Fruit fly (Drosophila melanogaster) whole organism, wandering third instar larva: ENCODE results near the gene dnd.

ENCODE experiments used
- CG32264 ChIP-seq: fragments of 200-800 bp; sonication (Bioruptor generic); optimal IDR thresholded peaks from 2 replicates; lab custom pipeline; 2016; ENCODE audit warnings: missing biosample characterization, missing genetic modification characterization
- CrebA ChIP-seq: fragments of 200-800 bp; sonication (Bioruptor generic); optimal IDR thresholded peaks from 2 replicates; lab custom pipeline; 2016; ENCODE audit warnings: missing biosample characterization, mild to moderate bottlenecking, missing genetic modification characterization, borderline replicate concordance
- Dfd ChIP-seq: fragments of >200 bp; optimal IDR thresholded peaks from 2 replicates; lab custom pipeline; 2017; ENCODE audit warnings: missing biosample characterization, missing genetic modification characterization
- GATAd ChIP-seq: sonication (Bioruptor generic); optimal IDR thresholded peaks from 2 replicates; lab custom pipeline; 2016; ENCODE audit warnings: missing biosample characterization, missing genetic modification characterization
- Hnf4 ChIP-seq: fragments of 200-800 bp; sonication (Bioruptor generic); optimal IDR thresholded peaks from 2 replicates; lab custom pipeline; 2016; ENCODE audit warnings: missing biosample characterization, mild to moderate bottlenecking, missing genetic modification characterization
- Jra ChIP-seq: sonication (Bioruptor generic); optimal IDR thresholded peaks from 2 replicates; lab custom pipeline; 2016; ENCODE audit warnings: missing biosample characterization, missing genetic modification characterization
- Rel ChIP-seq, 2 experiments: fragments of 200-800 bp; sonication (Bioruptor generic) in 1 of 2; optimal IDR thresholded peaks; 2 replicates in 1 of 2; 3 replicates in 1 of 2; lab custom pipeline; 2016 to 2019; ENCODE audit warnings: mild to moderate bottlenecking in 2 of 2, missing biosample characterization in 2 of 2, missing genetic modification characterization in 2 of 2, moderate library complexity in 1 of 2
- Vsx2 ChIP-seq: fragments of 200-300, 225-300 bp; sonication (Bioruptor generic); optimal IDR thresholded peaks from 2 replicates; lab custom pipeline; 2018; ENCODE audit warnings: missing biosample characterization, missing genetic modification characterization; ENCODE audit not compliant: partially characterized antibody
- dl ChIP-seq, 2 experiments: fragments of 175-275, 200-275 bp in 1 of 2; fragments of 200-275 bp in 1 of 2; sonication (Bioruptor generic); optimal IDR thresholded peaks; lab custom pipeline; 2018; ENCODE audit warnings: mild to moderate bottlenecking in 2 of 2, missing biosample characterization in 2 of 2, missing genetic modification characterization in 2 of 2, moderate library complexity in 2 of 2; ENCODE audit not compliant: partially characterized antibody in 2 of 2, insufficient read depth in 1 of 2
- dmrt93B ChIP-seq: fragments of 200-800 bp; sonication (Bioruptor generic); optimal IDR thresholded peaks from 2 replicates; lab custom pipeline; 2018; ENCODE audit warnings: missing biosample characterization, mild to moderate bottlenecking, missing genetic modification characterization
- ey ChIP-seq: fragments of 200-800 bp; sonication (Bioruptor generic); optimal IDR thresholded peaks from 2 replicates; lab custom pipeline; 2016; ENCODE audit warnings: missing biosample characterization, missing genetic modification characterization
- foxo ChIP-seq, 2 experiments: fragments of 200-800 bp; sonication (Bioruptor generic); optimal IDR thresholded peaks; 2 replicates in 1 of 2; 3 replicates in 1 of 2; lab custom pipeline; 2016 to 2017; ENCODE audit warnings: missing biosample characterization in 2 of 2, missing genetic modification characterization in 2 of 2
- fru ChIP-seq: fragments of 200-800 bp; sonication (Bioruptor generic); optimal IDR thresholded peaks from 3 replicates; lab custom pipeline; 2016; ENCODE audit warnings: missing biosample characterization, mild to moderate bottlenecking, missing genetic modification characterization
- jim ChIP-seq: fragments of 175-275, 200-325 bp; sonication (Bioruptor generic); optimal IDR thresholded peaks from 2 replicates; lab custom pipeline; 2016; ENCODE audit warnings: missing biosample characterization, mild to moderate bottlenecking, missing genetic modification characterization
- psq ChIP-seq: fragments of 200-800 bp; sonication (Bioruptor generic); optimal IDR thresholded peaks from 3 replicates; lab custom pipeline; 2017; ENCODE audit warnings: missing biosample characterization, mild to moderate bottlenecking, missing genetic modification characterization, moderate library complexity
- sage ChIP-seq: fragments of 200-800 bp; sonication (Bioruptor generic); optimal IDR thresholded peaks from 2 replicates; lab custom pipeline; 2016; ENCODE audit warnings: missing biosample characterization, mild to moderate bottlenecking, missing genetic modification characterization
- sv ChIP-seq: fragments of 200-800 bp; sonication (Bioruptor generic); optimal IDR thresholded peaks from 3 replicates; lab custom pipeline; 2016; ENCODE audit warnings: missing biosample characterization, missing genetic modification characterization
- tai ChIP-seq: sonication (Bioruptor generic); optimal IDR thresholded peaks from 2 replicates; lab custom pipeline; 2016; ENCODE audit warnings: missing biosample characterization, missing genetic modification characterization
- woc ChIP-seq: sonication (Bioruptor generic); optimal IDR thresholded peaks from 2 replicates; lab custom pipeline; 2016; ENCODE audit warnings: missing biosample characterization, mild to moderate bottlenecking, missing genetic modification characterization

Gene dnd

DNA sequence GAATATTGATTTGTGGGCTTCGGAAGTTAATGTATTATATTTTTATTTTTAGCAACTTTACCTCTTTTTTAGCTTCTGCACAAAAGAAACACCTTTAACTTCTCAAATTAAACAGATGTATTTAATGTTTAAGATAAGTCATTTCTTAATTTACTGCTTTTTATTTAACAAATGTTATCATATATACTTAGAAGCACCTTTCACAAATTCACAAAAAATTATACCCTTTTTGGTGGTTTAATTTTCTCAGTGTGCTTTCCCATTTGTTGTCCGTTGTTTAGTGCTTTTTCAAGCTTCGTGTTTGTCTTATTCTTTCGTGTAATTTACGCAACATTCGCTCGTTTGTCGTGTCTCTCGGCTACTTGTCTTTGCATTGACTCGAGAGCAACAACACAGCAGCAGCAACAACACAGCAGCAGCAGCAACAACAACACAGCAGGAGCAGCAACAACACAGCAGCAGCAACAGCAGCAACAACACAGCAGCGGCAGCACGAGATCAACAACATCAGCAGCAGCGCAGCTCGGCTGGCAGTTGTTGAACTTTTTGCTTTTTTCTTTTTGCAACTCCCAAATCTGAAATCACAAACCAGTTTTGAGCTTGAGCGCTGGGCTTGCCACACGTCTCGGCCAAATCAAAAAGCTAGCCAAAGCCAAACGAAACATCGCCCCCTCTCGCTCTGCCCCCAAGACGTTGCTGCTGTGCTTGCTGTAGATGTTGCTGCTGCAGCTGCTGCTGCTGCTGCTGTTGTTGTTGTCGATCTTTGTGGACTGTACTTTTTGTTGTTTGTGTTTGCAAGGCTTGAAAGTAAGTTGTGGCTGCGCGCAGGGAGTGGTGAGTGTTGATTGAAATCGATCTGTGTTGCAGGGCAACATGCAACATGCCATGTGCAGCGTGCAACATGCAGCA lies 49.8 kb downstream of the dnd start:
- TF ChIP-seq foxo (GFP tag; optimal IDR thresholded peaks at IDR 0.05; lab: Kevin White, UChicago) (peak in 1 of 2 experiments; percentile 1), psq (GFP tag; lab: Kevin White, UChicago) (peak; percentile 56), jim (peak; percentile 48), sv (GFP tag; lab: Kevin White, UChicago) (no peak), dl (GFP tag; optimal IDR thresholded peaks at IDR 0.05; lab: Kevin White, UChicago; ENCODE audit: insufficient read depth in 1 of 2, partially characterized antibody in 2 of 2) (no peak), Jra (no peak), fru (GFP tag; lab: Kevin White, UChicago) (peak; percentile 77), Dfd (GFP tag; lab: Kevin White, UChicago) (peak; percentile 93), GATAd (GFP tag; lab: Kevin White, UChicago) (no peak), Rel (GFP tag; optimal IDR thresholded peaks at IDR 0.05; lab: Kevin White, UChicago) (peak; percentile 12), Rel (tag; optimal IDR thresholded peaks at IDR 0.05; lab: Kevin White, UChicago) (peak; percentile 20), Hnf4 (GFP tag; lab: Kevin White, UChicago) (no peak), dmrt93B (GFP tag; lab: Kevin White, UChicago) (peak; percentile 31), woc (GFP tag; lab: Kevin White, UChicago) (peak; percentile 20), sage (GFP tag; lab: Kevin White, UChicago) (peak; percentile 7), CG32264 (GFP tag; lab: Kevin White, UChicago) (peak; percentile 49), ey (GFP tag; lab: Kevin White, UChicago) (no peak)
- TF ChIP-seq, all 38 proteins: peak for 10

DNA sequence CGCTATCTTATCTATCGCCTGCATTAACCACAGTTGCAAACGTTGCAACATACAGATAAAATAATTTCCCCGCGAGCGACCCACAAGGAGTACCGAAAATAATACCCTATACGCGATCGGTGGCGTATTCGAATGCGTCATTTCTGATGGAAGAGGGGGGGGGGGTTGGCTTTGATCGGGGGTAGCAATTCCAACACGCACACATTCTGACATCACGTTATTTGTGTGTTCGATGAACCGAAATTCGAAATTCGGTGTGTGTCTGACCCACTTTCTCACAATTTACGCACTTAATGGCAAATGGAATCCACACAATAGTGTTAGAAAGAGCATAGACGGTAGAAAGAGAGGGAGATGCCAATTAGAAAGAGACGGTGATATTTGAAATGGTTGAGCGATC lies 50.5 kb downstream of the dnd start:
- TF ChIP-seq Rel (GFP tag; optimal IDR thresholded peaks at IDR 0.05; lab: Kevin White, UChicago), result no peak
- TF ChIP-seq Rel (tag; optimal IDR thresholded peaks at IDR 0.05; lab: Kevin White, UChicago), result peak; percentile 50
- no peak for TF ChIP-seq CrebA

DNA sequence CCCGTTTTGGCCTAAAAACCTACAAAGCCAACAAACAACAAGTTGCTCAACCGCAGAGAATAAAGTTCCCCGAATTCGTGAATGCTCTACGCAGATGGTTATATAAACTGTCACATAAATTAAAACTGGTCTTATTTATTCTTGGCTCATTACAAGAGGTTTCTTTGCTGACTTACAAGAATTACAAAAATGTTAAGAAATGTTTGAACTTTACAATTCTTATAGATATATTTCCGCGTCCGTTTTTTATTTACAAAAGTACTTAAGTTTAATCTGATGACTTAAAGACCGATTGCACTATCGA lies 51.0 kb downstream of the dnd start:
- TF ChIP-seq fru (GFP tag; lab: Kevin White, UChicago) (peak; percentile 19), Vsx2 (no peak), woc (GFP tag; lab: Kevin White, UChicago) (peak; percentile 17), dmrt93B (GFP tag; lab: Kevin White, UChicago) (no peak), tai (GFP tag; lab: Kevin White, UChicago) (peak; percentile 21), foxo (GFP tag; optimal IDR thresholded peaks at IDR 0.05; lab: Kevin White, UChicago) (peak in 1 of 2 experiments; percentile 20), ey (GFP tag; lab: Kevin White, UChicago) (peak; percentile 26)
